Worm (Caenorhabditis elegans): Measurements from ENCODE around the gene F56C9.3.

F56C9.3 gene

ce11 chrIII:7347049-7347448, 36.0 kb downstream of the F56C9.3 start, which contains the start of gene F08F8.7:
TSS of gene F08F8.7 (minus strand) at chrIII:7347149.
- TF ChIP-seq ceh-34 (tag; optimal IDR thresholded peaks at IDR 0.05) (no peak), ceh-6 (GFP tag; optimal IDR thresholded peaks at IDR 0.05) (no peak), rnt-1 (tag; optimal IDR thresholded peaks at IDR 0.05) (no peak), C08G9.2 (tag; optimal IDR thresholded peaks at IDR 0.05) (no peak), pax-1 (tag; optimal IDR thresholded peaks at IDR 0.05) (no peak), hlh-8 (tag; optimal IDR thresholded peaks at IDR 0.05) (no peak), madf-2 (tag; optimal IDR thresholded peaks at IDR 0.05) (no peak), hlh-13 (GFP tag; optimal IDR thresholded peaks at IDR 0.05) (no peak), unc-86 (tag; optimal IDR thresholded peaks at IDR 0.05) (no peak), ets-4 (tag; optimal IDR thresholded peaks at IDR 0.05) (no peak), pat-9 (tag; optimal IDR thresholded peaks at IDR 0.05) (no peak), nhr-232 (tag; optimal IDR thresholded peaks at IDR 0.05) (no peak), sox-2 (GFP tag; IDR thresholded peaks at IDR 0.05) (no peak), T23F11.4 (GFP tag; optimal IDR thresholded peaks at IDR 0.05) (no peak), syd-9 (tag; optimal IDR thresholded peaks at IDR 0.05) (no peak)

- TF ChIP-seq dve-1 (tag; optimal IDR thresholded peaks at IDR 0.05) = no peak
- no peak for TF ChIP-seq unc-42 (tag; optimal IDR thresholded peaks at IDR 0.05)
- no peak for TF ChIP-seq pros-1 (tag; optimal IDR thresholded peaks at IDR 0.05)
- TF ChIP-seq unc-86 (tag; optimal IDR thresholded peaks at IDR 0.05) = no peak
- no peak for TF ChIP-seq hlh-30 (tag; optimal IDR thresholded peaks at IDR 0.05; ENCODE audit: insufficient read depth)
- no peak for TF ChIP-seq pax-1 (tag; optimal IDR thresholded peaks at IDR 0.05)
- no peak for TF ChIP-seq zip-5 (tag; optimal IDR thresholded peaks at IDR 0.05)
Observed at ce11 chrIII:7349075-7349474, 38.0 kb downstream of the F56C9.3 start, which contains the start of gene gos-28. TSS of gene gos-28 (minus strand) at chrIII:7349175.

- TF ChIP-seq rnt-1 (tag; optimal IDR thresholded peaks at IDR 0.05) = no peak
- no peak for TF ChIP-seq lin-11 (tag; optimal IDR thresholded peaks at IDR 0.05)
- TF ChIP-seq ref-2 (tag; optimal IDR thresholded peaks at IDR 0.05) = no peak
- no peak for TF ChIP-seq hlh-15 (tag; optimal IDR thresholded peaks at IDR 0.05)
Observed at ce11 chrIII:7353871-7354270, 42.8 kb downstream of the F56C9.3 start, which contains the start of gene F08F8.9. TSS of gene F08F8.9 (minus strand) at chrIII:7353971.

DNA sequence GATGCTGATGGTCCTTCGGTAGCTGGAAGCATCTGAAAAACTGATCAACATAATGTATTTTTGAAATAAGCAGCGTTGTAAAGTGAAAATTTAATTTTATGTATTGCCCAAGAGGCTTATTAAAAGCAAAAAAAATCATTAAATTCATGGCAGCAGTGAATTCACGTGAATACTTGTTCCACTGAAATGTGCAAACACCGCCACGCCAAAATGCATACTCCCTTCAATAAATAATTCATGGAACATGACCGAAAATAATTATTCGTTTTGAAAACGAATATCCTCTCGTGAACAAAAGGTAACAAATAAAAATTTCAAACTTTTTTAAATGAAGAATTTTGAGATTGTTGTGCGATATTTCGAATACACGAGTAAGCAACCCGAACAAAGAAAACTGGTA, 46.3 kb downstream of the F56C9.3 start, which contains the start of gene F08F8.10:
TSS of gene F08F8.10 (minus strand) at position 38 of the 400 bp plus-strand sequence.
- TF ChIP-seq ceh-6 (GFP tag; optimal IDR thresholded peaks at IDR 0.05) (no peak), unc-86 (tag; optimal IDR thresholded peaks at IDR 0.05) (peak; percentile 78), hlh-30 (tag; optimal IDR thresholded peaks at IDR 0.05; ENCODE audit: insufficient read depth) (peak; percentile 62), pha-4 (tag; optimal IDR thresholded peaks at IDR 0.05) (no peak), unc-55 (GFP tag; optimal IDR thresholded peaks at IDR 0.05) (peak; percentile 30), ceh-2 (tag; optimal IDR thresholded peaks at IDR 0.05) (no peak), hlh-15 (tag; optimal IDR thresholded peaks at IDR 0.05) (no peak), elt-2 (tag; optimal IDR thresholded peaks at IDR 0.05) (peak; percentile 7)

DNA sequence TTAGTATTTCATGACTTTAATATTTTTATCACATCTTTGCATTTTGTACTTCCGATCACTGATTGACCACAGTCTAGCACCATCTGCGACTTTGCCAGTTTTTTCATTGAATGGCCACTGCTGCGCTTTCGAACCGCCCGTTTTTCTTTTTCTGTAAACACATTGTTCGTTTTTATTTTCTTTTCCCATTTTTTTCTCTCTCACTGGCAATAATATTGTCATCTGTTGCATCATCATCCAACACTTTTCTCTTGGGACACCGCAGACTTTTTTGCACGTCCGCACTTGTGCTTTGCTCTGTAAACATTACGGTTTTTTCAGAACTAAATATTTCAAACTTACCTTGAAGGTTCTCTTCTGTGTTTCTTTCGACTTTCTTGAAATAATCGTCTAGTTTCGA, 47.5 kb downstream of the F56C9.3 start:
- no peak for TF ChIP-seq eyg-1 (tag; optimal IDR thresholded peaks at IDR 0.05)
- no peak for TF ChIP-seq unc-86 (tag; optimal IDR thresholded peaks at IDR 0.05)
- TF ChIP-seq ceh-6 (GFP tag; optimal IDR thresholded peaks at IDR 0.05) = no peak
- TF ChIP-seq sox-2 (GFP tag; IDR thresholded peaks at IDR 0.05) = no peak
- no peak for TF ChIP-seq fax-1 (tag; optimal IDR thresholded peaks at IDR 0.05)
- no peak for TF ChIP-seq sox-4 (tag; optimal IDR thresholded peaks at IDR 0.05)
- TF ChIP-seq elt-4 (tag; optimal IDR thresholded peaks at IDR 0.05) = no peak
- TF ChIP-seq pros-1 (tag; optimal IDR thresholded peaks at IDR 0.05) = no peak
- no peak for TF ChIP-seq nfya-1 (tag; optimal IDR thresholded peaks at IDR 0.05)
- no peak for TF ChIP-seq unc-55 (GFP tag; optimal IDR thresholded peaks at IDR 0.05)
- no peak for TF ChIP-seq sdc-2 (tag; optimal IDR thresholded peaks at IDR 0.05)
- TF ChIP-seq elt-2 (tag; optimal IDR thresholded peaks at IDR 0.05) = no peak
- TF ChIP-seq tbx-2 (tag; optimal IDR thresholded peaks at IDR 0.05) = no peak
- TF ChIP-seq lin-11 (tag; optimal IDR thresholded peaks at IDR 0.05) = no peak
- no peak for TF ChIP-seq ceh-30 (tag; optimal IDR thresholded peaks at IDR 0.05)
- no peak for TF ChIP-seq ama-1 (optimal IDR thresholded peaks at IDR 0.05)
- no peak for TF ChIP-seq gmeb-2 (tag; optimal IDR thresholded peaks at IDR 0.05)
- TF ChIP-seq ets-4 (tag; optimal IDR thresholded peaks at IDR 0.05) = no peak
- TF ChIP-seq tbx-7 (tag; optimal IDR thresholded peaks at IDR 0.05) = no peak

All from whole organism, late embryonic.